Fruit fly (Drosophila melanogaster): ENCODE data around the gene CG11619.

DNA sequence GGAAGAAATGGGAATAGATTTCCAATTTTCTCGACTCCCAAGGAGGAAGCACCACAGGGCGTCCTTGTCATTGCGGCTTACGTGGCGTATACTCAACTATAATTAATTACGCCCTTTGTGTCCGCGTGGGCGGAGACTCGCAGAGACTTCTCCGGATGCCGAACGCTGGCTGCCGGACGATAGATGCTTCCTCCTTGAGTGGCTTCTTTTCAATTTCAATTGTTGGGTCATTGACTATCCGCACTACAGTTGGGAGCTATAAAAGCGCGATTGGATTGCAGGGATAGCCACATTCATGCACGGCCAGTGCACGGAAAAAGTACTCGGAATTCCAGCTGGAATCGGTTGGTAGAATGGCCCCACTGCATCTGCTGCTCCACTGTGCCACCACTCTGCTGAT, 3.5 kb downstream of the CG11619 start, which contains the start of gene CG14075:
- TF ChIP-seq kay (GFP tag; optimal IDR thresholded peaks at IDR 0.05) (no peak), CG17612 (GFP tag; IDR thresholded peaks at IDR 0.05) (no peak), CG2129 (GFP tag; IDR thresholded peaks at IDR 0.05; ENCODE audit: partially characterized antibody) (no peak), Abd-B (GFP tag; optimal IDR thresholded peaks at IDR 0.05) (no peak), CG2116 (GFP tag; optimal IDR thresholded peaks at IDR 0.05) (no peak), Bteb2 (GFP tag; optimal IDR thresholded peaks at IDR 0.05) (no peak), gcm2 (GFP tag; optimal IDR thresholded peaks at IDR 0.05) (no peak), CG3838 (GFP tag; optimal IDR thresholded peaks at IDR 0.05) (no peak), HHEX (GFP tag; optimal IDR thresholded peaks at IDR 0.05) (no peak), CG13894 (tag; optimal IDR thresholded peaks at IDR 0.05) (no peak)
